Worm (Caenorhabditis elegans) whole organism, L1 larva: ENCODE measurements around the gene tyr-1.

ENCODE experiments used
- ceh-82 ChIP-seq, 3 experiments: fragments of 150-350 bp in 1 of 3; sonication (generic microtip) in 2 of 3; optimal IDR thresholded peaks; 2 replicates each; lab custom pipeline; 2014 to 2017; ENCODE audit warnings: missing biosample characterization in 3 of 3, missing genetic modification characterization in 3 of 3
- ces-1 ChIP-seq: fragments of 150-350 bp; optimal IDR thresholded peaks from 2 replicates; lab custom pipeline; 2014; ENCODE audit warnings: missing biosample characterization, missing genetic modification reagents, missing genetic modification characterization
- dpl-1 ChIP-seq, 3 experiments: fragments of 150-350 bp in 2 of 3; sonication (generic microtip) in 1 of 3; optimal IDR thresholded peaks; 2 replicates each; lab custom pipeline; 2014 to 2017; ENCODE audit warnings: missing biosample characterization in 3 of 3, missing genetic modification characterization in 3 of 3, missing genetic modification reagents in 3 of 3
- efl-1 ChIP-seq, 4 experiments: fragments of 150-350 bp; optimal IDR thresholded peaks in 3 of 4; peaks in 1 of 4; 1 replicate in 1 of 4; 2 replicates in 3 of 4; lab custom pipeline; 2014; ENCODE audit warnings: missing biosample characterization in 2 of 4, missing genetic modification characterization in 2 of 4, missing genetic modification reagents in 2 of 4
- efl-3 ChIP-seq: fragments of 200-800 bp; sonication (Bioruptor generic); optimal IDR thresholded peaks from 2 replicates; lab custom pipeline; 2018; ENCODE audit warnings: mild to moderate bottlenecking, missing genetic modification characterization, missing compliant biosample characterization
- elt-3 ChIP-seq, 6 experiments: fragments of 150-350 bp in 1 of 6; sonication (generic microtip); optimal IDR thresholded peaks; 2 replicates each; lab custom pipeline; 2017 to 2018; ENCODE audit warnings: missing biosample characterization in 6 of 6, missing genetic modification characterization in 6 of 6, inconsistent platforms in 1 of 6
- ets-5 ChIP-seq: fragments of 200-800 bp; sonication (Bioruptor generic); IDR thresholded peaks from 2 replicates; pipeline ENCODE4 v1.3.6; 2022; ENCODE audit warnings: missing genetic modification characterization, missing compliant biosample characterization
- lsy-2 ChIP-seq, 2 experiments: fragments of 150-350 bp; optimal IDR thresholded peaks; 2 replicates each; lab custom pipeline; 2014; ENCODE audit warnings: missing biosample characterization in 2 of 2, missing genetic modification characterization in 2 of 2
- mep-1 ChIP-seq: fragments of 150-350 bp; optimal IDR thresholded peaks from 2 replicates; lab custom pipeline; 2014; ENCODE audit warnings: missing biosample characterization, missing genetic modification characterization
- nhr-28 ChIP-seq: fragments of 150-350 bp; optimal IDR thresholded peaks from 2 replicates; lab custom pipeline; 2014; ENCODE audit warnings: missing biosample characterization, missing genetic modification characterization
- nhr-77 ChIP-seq: fragments of 150-350 bp; optimal IDR thresholded peaks from 2 replicates; lab custom pipeline; 2014; ENCODE audit warnings: missing biosample characterization, missing genetic modification characterization
- vab-15 ChIP-seq: sonication (generic microtip); optimal IDR thresholded peaks from 2 replicates; lab custom pipeline; 2017; ENCODE audit warnings: missing genotype, mild to moderate bottlenecking, missing genetic modification characterization, missing compliant biosample characterization
- zag-1 ChIP-seq: fragments of 150-350 bp; optimal IDR thresholded peaks from 2 replicates; lab custom pipeline; 2014; ENCODE audit warnings: missing biosample characterization, missing genetic modification characterization

DNA sequence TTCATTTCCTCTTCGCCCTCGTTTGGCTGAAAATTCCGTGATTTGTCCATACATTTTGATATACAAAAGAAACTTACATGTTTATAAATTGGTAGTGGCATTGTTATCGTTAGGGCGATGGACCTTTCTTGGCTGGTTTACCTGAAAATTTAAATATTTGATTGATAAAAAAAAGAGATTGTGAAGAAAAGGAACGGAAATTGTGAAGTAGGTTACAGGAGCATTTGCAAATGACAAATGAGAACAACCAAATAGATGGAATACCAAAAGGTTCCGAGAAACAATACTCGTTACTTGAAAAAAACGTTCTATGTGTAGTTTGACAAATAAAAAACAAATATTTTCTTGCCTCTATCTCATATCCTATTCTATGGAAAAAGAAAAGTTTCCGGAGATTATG is 30.0 kb upstream of the tyr-1 start, which contains the start of gene ZK652.8:
- TF ChIP-seq dpl-1 (GFP tag; optimal IDR thresholded peaks at IDR 0.05; lab: Kevin White, UChicago), result no peak
- no peak for TF ChIP-seq ceh-82 (tag; optimal IDR thresholded peaks at IDR 0.05; lab: Kevin White, UChicago)
- TF ChIP-seq efl-1 (optimal IDR thresholded peaks at IDR 0.05; lab: Kevin White, UChicago), result no peak
- no peak for TF ChIP-seq efl-1 (GFP tag; optimal IDR thresholded peaks at IDR 0.05 in 1 of 2; lab: Kevin White, UChicago)
- TF ChIP-seq ets-5 (GFP tag; lab: Robert Waterston, UW), result no peak
- no peak for TF ChIP-seq nhr-77 (tag; lab: Kevin White, UChicago)
- TF ChIP-seq nhr-28 (tag; lab: Kevin White, UChicago), result no peak
- no peak for TF ChIP-seq ces-1
- no peak for TF ChIP-seq mep-1 (tag; lab: Kevin White, UChicago)
- no peak for TF ChIP-seq elt-3 (tag; optimal IDR thresholded peaks at IDR 0.05; lab: Kevin White, UChicago)
- no peak for TF ChIP-seq zag-1 (tag; lab: Kevin White, UChicago)
- no peak for TF ChIP-seq efl-3
- no peak for TF ChIP-seq lsy-2 (tag; optimal IDR thresholded peaks at IDR 0.05; lab: Kevin White, UChicago)
- no peak for TF ChIP-seq vab-15 (tag; lab: Kevin White, UChicago)
